Fruit fly (Drosophila melanogaster) whole organism, embryonic: ENCODE results near the gene CG32206.

Experiments
- CG10979 ChIP-seq: fragments of 200-800 bp; sonication (Bioruptor generic); optimal IDR thresholded peaks from 2 replicates; lab custom pipeline; 2018; ENCODE audit warnings: missing biosample characterization, mild to moderate bottlenecking, missing genetic modification characterization, moderate library complexity
- CG1233 ChIP-seq: fragments of 200-800 bp; sonication (Bioruptor generic); optimal IDR thresholded peaks from 4 replicates; lab custom pipeline; 2018; ENCODE audit warnings: missing biosample characterization, mild to moderate bottlenecking, missing genetic modification characterization
- CG12769 ChIP-seq: fragments of 200-800 bp; sonication (Bioruptor generic); optimal IDR thresholded peaks from 2 replicates; lab custom pipeline; 2019; ENCODE audit warnings: missing biosample characterization, mild to moderate bottlenecking, missing genetic modification characterization, moderate library complexity
- CG13424 ChIP-seq: fragments of 200-800 bp; sonication (Bioruptor generic); optimal IDR thresholded peaks from 2 replicates; lab custom pipeline; 2019; ENCODE audit warnings: missing biosample characterization, mild to moderate bottlenecking, missing genetic modification characterization, moderate library complexity
- CG14014 ChIP-seq: fragments of 200-800 bp; sonication (Bioruptor generic); IDR thresholded peaks from 2 replicates; pipeline ENCODE4 v1.3.6; 2022; ENCODE audit warnings: missing biosample characterization, missing genetic modification characterization
- CG14050 ChIP-seq: fragments of 200-800 bp; sonication (Bioruptor generic); IDR thresholded peaks from 3 replicates; pipeline ENCODE4 v1.3.6; 2022; ENCODE audit warnings: missing biosample characterization, missing genetic modification characterization
- CG14710 ChIP-seq: fragments of 200-800 bp; sonication (Bioruptor generic); optimal IDR thresholded peaks from 3 replicates; lab custom pipeline; 2019; ENCODE audit warnings: missing biosample characterization, mild to moderate bottlenecking, missing genetic modification characterization, moderate library complexity
- CG1603 ChIP-seq: fragments of 200-800 bp; sonication (Bioruptor generic); optimal IDR thresholded peaks from 2 replicates; lab custom pipeline; 2019; ENCODE audit warnings: missing biosample characterization, mild to moderate bottlenecking, missing genetic modification characterization, moderate library complexity
- CG17612 ChIP-seq: fragments of 200-800 bp; sonication (Bioruptor generic); IDR thresholded peaks from 2 replicates; pipeline ENCODE4 v1.3.6; 2022; ENCODE audit warnings: missing biosample characterization, missing genetic modification characterization
- CG34422 ChIP-seq: fragments of 200-800 bp; sonication (Bioruptor generic); IDR thresholded peaks from 3 replicates; pipeline ENCODE4 v1.3.6; 2022; ENCODE audit warnings: missing biosample characterization, missing genetic modification characterization
- CG3847 ChIP-seq: fragments of 200-800 bp; sonication (Bioruptor generic); IDR thresholded peaks from 2 replicates; pipeline ENCODE4 v1.3.6; 2022; ENCODE audit warnings: missing biosample characterization, missing genetic modification characterization
- CG5953 ChIP-seq: fragments of 200-800 bp; sonication (Bioruptor generic); IDR thresholded peaks from 2 replicates; pipeline ENCODE4 v1.3.6; 2022; ENCODE audit warnings: missing biosample characterization, missing genetic modification characterization
- CG7271 ChIP-seq: fragments of 200-800 bp; sonication (Bioruptor generic); optimal IDR thresholded peaks from 2 replicates; lab custom pipeline; 2018; ENCODE audit warnings: missing biosample characterization, mild to moderate bottlenecking, missing genetic modification characterization, moderate library complexity
- CG8089 ChIP-seq: fragments of 200-800 bp; sonication (Bioruptor generic); optimal IDR thresholded peaks from 3 replicates; lab custom pipeline; 2016; ENCODE audit warnings: missing biosample characterization, missing genetic modification characterization
- CG8359 ChIP-seq: fragments of 200-800 bp; sonication (Bioruptor generic); optimal IDR thresholded peaks from 2 replicates; lab custom pipeline; 2017; ENCODE audit warnings: missing biosample characterization, mild to moderate bottlenecking, missing genetic modification characterization, borderline replicate concordance
- CG8388 ChIP-seq: fragments of 200-800 bp; sonication (Bioruptor generic); optimal IDR thresholded peaks from 2 replicates; lab custom pipeline; 2019; ENCODE audit warnings: missing biosample characterization, mild to moderate bottlenecking, missing genetic modification characterization, moderate library complexity
- CG9932 ChIP-seq: fragments of 200-800 bp; sonication (Bioruptor generic); IDR thresholded peaks from 2 replicates; pipeline ENCODE4 v1.3.6; 2022; ENCODE audit warnings: missing biosample characterization, missing genetic modification characterization
- Camta ChIP-seq: fragments of 200-800 bp; sonication (Bioruptor generic); optimal IDR thresholded peaks from 2 replicates; lab custom pipeline; 2016; ENCODE audit warnings: missing biosample characterization, missing genetic modification characterization
- Elba2 ChIP-seq: fragments of 200-800 bp; sonication (Bioruptor generic); optimal IDR thresholded peaks from 3 replicates; lab custom pipeline; 2016; ENCODE audit warnings: missing biosample characterization, missing genetic modification characterization
- Fer3 ChIP-seq: fragments of 200-800 bp; sonication (Bioruptor generic); optimal IDR thresholded peaks from 2 replicates; lab custom pipeline; 2018; ENCODE audit warnings: missing biosample characterization, mild to moderate bottlenecking, missing genetic modification characterization, moderate library complexity
- H2.0 ChIP-seq: fragments of 200-800 bp; sonication (Bioruptor generic); IDR thresholded peaks from 2 replicates; pipeline ENCODE4 v1.3.6; 2022; ENCODE audit warnings: missing biosample characterization, missing genetic modification characterization
- Hand ChIP-seq: fragments of 200-800 bp; sonication (Bioruptor generic); optimal IDR thresholded peaks from 2 replicates; lab custom pipeline; 2017; ENCODE audit warnings: mild to moderate bottlenecking, missing biosample characterization, missing genetic modification reagents, missing genetic modification characterization
- Med ChIP-seq: fragments of 200-800 bp; sonication (Bioruptor generic); peaks from one replicate; lab custom pipeline; 2016; ENCODE audit warnings: missing biosample characterization, missing genetic modification characterization, mild to moderate bottlenecking, inconsistent platforms, moderate library complexity
- NK7.1 ChIP-seq: fragments of 200-800 bp; sonication (Bioruptor generic); optimal IDR thresholded peaks from 3 replicates; lab custom pipeline; 2016; ENCODE audit warnings: missing biosample characterization, missing genetic modification characterization
- Oaz ChIP-seq: fragments of 200-800 bp; sonication (Bioruptor generic); IDR thresholded peaks from 2 replicates; pipeline ENCODE4 v1.3.6; 2022; ENCODE audit warnings: missing biosample characterization, missing genetic modification characterization
- PHDP ChIP-seq: fragments of 200-800 bp; sonication (Bioruptor generic); optimal IDR thresholded peaks from 3 replicates; lab custom pipeline; 2018; ENCODE audit warnings: missing biosample characterization, mild to moderate bottlenecking, missing genetic modification characterization, moderate library complexity
- cas ChIP-seq: fragments of 200-800 bp; sonication (Bioruptor generic); IDR thresholded peaks from 2 replicates; pipeline ENCODE4 v1.3.6; 2022; ENCODE audit warnings: missing biosample characterization, missing genetic modification characterization
- gem ChIP-seq: fragments of 200-800 bp; sonication (Bioruptor generic); optimal IDR thresholded peaks from 2 replicates; lab custom pipeline; 2019; ENCODE audit warnings: missing biosample characterization, mild to moderate bottlenecking, missing genetic modification characterization, moderate library complexity
- h ChIP-seq: fragments of >200 bp; optimal IDR thresholded peaks from 2 replicates; lab custom pipeline; 2017
- klu ChIP-seq: fragments of 200-800 bp; sonication (Bioruptor generic); IDR thresholded peaks from 2 replicates; pipeline ENCODE4 v1.3.6; 2022; ENCODE audit warnings: missing biosample characterization, missing genetic modification characterization
- lilli ChIP-seq: fragments of 200-800 bp; sonication (Bioruptor generic); optimal IDR thresholded peaks from 3 replicates; lab custom pipeline; 2016; ENCODE audit warnings: missing biosample characterization, missing genetic modification characterization
- lola ChIP-seq, 3 experiments: fragments of >200 bp in 2 of 3; fragments of 200-800 bp in 1 of 3; sonication (Bioruptor generic) in 1 of 3; optimal IDR thresholded peaks; 2 replicates each; lab custom pipeline; 2017 to 2019; ENCODE audit warnings: missing biosample characterization in 3 of 3, missing genetic modification characterization in 3 of 3, mild to moderate bottlenecking in 1 of 3, moderate library complexity in 1 of 3
- nerfin-1 ChIP-seq: fragments of 200-800 bp; sonication (Bioruptor generic); optimal IDR thresholded peaks from 3 replicates; lab custom pipeline; 2019; ENCODE audit warnings: missing biosample characterization, mild to moderate bottlenecking, missing genetic modification characterization, moderate library complexity
- p53 ChIP-seq: fragments of 200-800 bp; sonication (Bioruptor generic); optimal IDR thresholded peaks from 2 replicates; lab custom pipeline; 2016; ENCODE audit warnings: missing biosample characterization, missing genetic modification characterization
- pan ChIP-seq, 4 experiments: fragments of >200 bp in 3 of 4; fragments of 200-800 bp in 1 of 4; sonication (Bioruptor generic) in 1 of 4; optimal IDR thresholded peaks in 3 of 4; IDR thresholded peaks in 1 of 4; 2 replicates each; pipeline versions ENCODE4 v1.3.6 to Lab custom; 2017 to 2022; ENCODE audit warnings: missing biosample characterization in 2 of 4, missing genetic modification characterization in 2 of 4, mixed read lengths in 1 of 4
- pb ChIP-seq: fragments of 200-800 bp; sonication (Bioruptor generic); optimal IDR thresholded peaks from 3 replicates; lab custom pipeline; 2016; ENCODE audit warnings: missing biosample characterization, missing genetic modification characterization
- peb ChIP-seq: fragments of 200-800 bp; sonication (Bioruptor generic); IDR thresholded peaks from 2 replicates; pipeline ENCODE4 v1.3.6; 2022; ENCODE audit warnings: missing biosample characterization, missing genetic modification characterization
- sens ChIP-seq: fragments of 200-800 bp; sonication (Bioruptor generic); peaks from one replicate; lab custom pipeline; 2016; ENCODE audit warnings: missing biosample characterization, missing genetic modification characterization
- shn ChIP-seq: fragments of 200-800 bp; sonication (Bioruptor generic); optimal IDR thresholded peaks from 3 replicates; lab custom pipeline; 2016; ENCODE audit warnings: missing biosample characterization, missing genetic modification characterization
- sr ChIP-seq: fragments of 200-800 bp; sonication (Bioruptor generic); IDR thresholded peaks from 3 replicates; pipeline ENCODE4 v1.3.6; 2022; ENCODE audit warnings: missing biosample characterization, missing genetic modification characterization
- stc ChIP-seq: fragments of 200-800 bp; sonication (Bioruptor generic); IDR thresholded peaks from 2 replicates; pipeline ENCODE4 v1.3.6; 2022; ENCODE audit warnings: missing biosample characterization, missing genetic modification characterization
- stwl ChIP-seq: fragments of 200-800 bp; sonication (Bioruptor generic); optimal IDR thresholded peaks from 3 replicates; lab custom pipeline; 2018; ENCODE audit warnings: missing biosample characterization, mild to moderate bottlenecking, missing genetic modification characterization, moderate library complexity
- trem ChIP-seq: fragments of 200-800 bp; optimal IDR thresholded peaks from 3 replicates; lab custom pipeline; 2019; ENCODE audit warnings: missing biosample characterization, mild to moderate bottlenecking, missing genetic modification characterization, moderate library complexity
- trh ChIP-seq: fragments of 200-800 bp; sonication (Bioruptor generic); optimal IDR thresholded peaks from 2 replicates; lab custom pipeline; 2016; ENCODE audit warnings: missing biosample characterization, missing genetic modification characterization
- unpg ChIP-seq: fragments of 200-800 bp; sonication (Bioruptor generic); optimal IDR thresholded peaks from 3 replicates; lab custom pipeline; 2018; ENCODE audit warnings: missing biosample characterization, mild to moderate bottlenecking, missing genetic modification characterization, moderate library complexity
- yki ChIP-seq: fragments of >200 bp; optimal IDR thresholded peaks from 3 replicates; lab custom pipeline; 2018

CG32206 gene

dm6 chr3L:19349530-19350161 lies 63.1 kb downstream of the CG32206 start:
- TF ChIP-seq h (lab: Kevin White, UChicago) (no peak), unpg (GFP tag; lab: Kevin White, UChicago) (peak; percentile 23), pb (GFP tag; lab: Kevin White, UChicago) (peak; percentile 44), Elba2 (GFP tag; lab: Kevin White, UChicago) (no peak), PHDP (tag; lab: Kevin White, UChicago) (no peak), CG8359 (GFP tag; lab: Kevin White, UChicago) (peak; percentile 19), Camta (no peak), cas (GFP tag; lab: Robert Waterston, UW) (no peak), yki (no peak), CG34422 (GFP tag; lab: Robert Waterston, UW) (no peak), H2.0 (GFP tag; lab: Robert Waterston, UW) (no peak), pan (optimal IDR thresholded peaks at IDR 0.05; lab: Kevin White, UChicago) (no peak), pan (GFP tag; optimal IDR thresholded peaks at IDR 0.05 in 1 of 2, IDR thresholded peaks at IDR 0.05 in 1 of 2) (peak in 1 of 2 experiments; percentile 7), klu (GFP tag; lab: Robert Waterston, UW) (no peak), lilli (GFP tag; lab: Kevin White, UChicago) (no peak), stwl (tag; lab: Kevin White, UChicago) (peak; percentile 35), CG14014 (no peak), CG8089 (GFP tag; lab: Kevin White, UChicago) (no peak), CG5953 (GFP tag; lab: Robert Waterston, UW) (no peak), CG14050 (GFP tag; lab: Robert Waterston, UW) (no peak), stc (GFP tag; lab: Robert Waterston, UW) (no peak), trh (GFP tag; lab: Kevin White, UChicago) (no peak), CG10979 (no peak), Hand (GFP tag; lab: Kevin White, UChicago) (no peak), CG8388 (GFP tag; lab: Kevin White, UChicago) (peak; percentile 3), nerfin-1 (peak; percentile 23), NK7.1 (GFP tag; lab: Kevin White, UChicago) (peak; percentile 14), Fer3 (tag; lab: Kevin White, UChicago) (peak; percentile 13), CG1233 (GFP tag; lab: Kevin White, UChicago) (peak; percentile 54), p53 (GFP tag; lab: Kevin White, UChicago) (peak; percentile 9), Oaz (no peak), gem (tag; lab: Kevin White, UChicago) (no peak), CG13424 (tag; lab: Kevin White, UChicago) (no peak), trem (tag; lab: Kevin White, UChicago) (peak; percentile 28), sr (GFP tag; lab: Robert Waterston, UW) (no peak), CG9932 (GFP tag; lab: Robert Waterston, UW) (no peak), CG1603 (tag; lab: Kevin White, UChicago) (peak; percentile 45), CG14710 (tag; lab: Kevin White, UChicago) (no peak), CG12769 (tag; lab: Kevin White, UChicago) (no peak), Med (GFP tag; lab: Kevin White, UChicago) (peak; percentile 60), shn (GFP tag; lab: Kevin White, UChicago) (no peak), peb (GFP tag; lab: Robert Waterston, UW) (no peak), CG3847 (0 out of 2 replicates have a peak, but pooled peaks have one; percentile 14), CG7271 (tag; lab: Kevin White, UChicago) (peak; percentile 62), lola (GFP tag; optimal IDR thresholded peaks at IDR 0.05; lab: Kevin White, UChicago) (no peak), sens (peak; percentile 48), CG17612 (GFP tag; lab: Robert Waterston, UW) (peak; percentile 37; the same call in 1 of the 2 replicates)
